Worm (Caenorhabditis elegans) whole organism, late embryonic: ENCODE data around the gene F43C11.3.

Experiments used
- C08G9.2 ChIP-seq: sonication (generic microtip); optimal IDR thresholded peaks from 2 replicates; lab custom pipeline; 2016; ENCODE audit warnings: mild to moderate bottlenecking, missing genetic modification characterization, moderate library complexity, missing compliant biosample characterization
- F13H6.1 ChIP-seq: sonication (generic microtip); optimal IDR thresholded peaks from 2 replicates; lab custom pipeline; 2016; ENCODE audit warnings: missing genetic modification characterization, missing compliant biosample characterization
- K09A11.1 ChIP-seq: sonication (generic microtip); optimal IDR thresholded peaks from 2 replicates; lab custom pipeline; 2017; ENCODE audit warnings: antibody characterized with exemption, mild to moderate bottlenecking, missing genetic modification characterization, missing compliant biosample characterization; ENCODE audit not compliant: insufficient read depth
- T23F11.4 ChIP-seq: fragments of 200-800 bp; sonication (Bioruptor generic); optimal IDR thresholded peaks from 2 replicates; lab custom pipeline; 2018; ENCODE audit warnings: mild to moderate bottlenecking, missing genetic modification characterization, missing compliant biosample characterization
- ceh-14 ChIP-seq: sonication (generic microtip); optimal IDR thresholded peaks from 2 replicates; lab custom pipeline; 2016; ENCODE audit warnings: missing genotype, missing genetic modification characterization, missing compliant biosample characterization
- ceh-18 ChIP-seq: sonication (generic microtip); optimal IDR thresholded peaks from 2 replicates; lab custom pipeline; 2016; ENCODE audit warnings: missing genetic modification characterization, missing compliant biosample characterization
- ceh-19 ChIP-seq: fragments of 200-800 bp; sonication (Bioruptor generic); optimal IDR thresholded peaks from 2 replicates; lab custom pipeline; 2018; ENCODE audit warnings: mild to moderate bottlenecking, missing genetic modification characterization, missing compliant biosample characterization
- ceh-2 ChIP-seq: sonication (generic microtip); optimal IDR thresholded peaks from 2 replicates; lab custom pipeline; 2016; ENCODE audit warnings: missing genotype, missing genetic modification characterization, missing compliant biosample characterization
- ceh-22 ChIP-seq: sonication (generic microtip); optimal IDR thresholded peaks from 2 replicates; lab custom pipeline; 2017; ENCODE audit warnings: missing biosample characterization, missing genetic modification characterization
- ceh-30 ChIP-seq: fragments of 150-350 bp; optimal IDR thresholded peaks from 2 replicates; lab custom pipeline; 2014; ENCODE audit warnings: missing biosample characterization, missing genetic modification characterization
- ceh-31 ChIP-seq: sonication (generic microtip); optimal IDR thresholded peaks from 2 replicates; lab custom pipeline; 2016; ENCODE audit warnings: missing genetic modification characterization, missing compliant biosample characterization
- ceh-34 ChIP-seq: sonication (generic microtip); optimal IDR thresholded peaks from 2 replicates; lab custom pipeline; 2016; ENCODE audit warnings: mild to moderate bottlenecking, missing genetic modification characterization, missing compliant biosample characterization
- ceh-45 ChIP-seq: fragments of 200-800 bp; sonication (Bioruptor generic); IDR thresholded peaks from 2 replicates; pipeline ENCODE4 v1.3.6; 2022; ENCODE audit warnings: missing genetic modification reagents, missing genetic modification characterization, missing compliant biosample characterization
- ceh-48 ChIP-seq: sonication (generic microtip); optimal IDR thresholded peaks from 2 replicates; lab custom pipeline; 2016; ENCODE audit warnings: missing genetic modification characterization, inconsistent platforms, missing compliant biosample characterization
- elt-2 ChIP-seq: sonication (generic microtip); optimal IDR thresholded peaks from 2 replicates; lab custom pipeline; 2016; ENCODE audit warnings: missing genetic modification reagents, missing genetic modification characterization, missing compliant biosample characterization
- elt-4 ChIP-seq: sonication (generic microtip); optimal IDR thresholded peaks from 2 replicates; lab custom pipeline; 2016; ENCODE audit warnings: missing genetic modification characterization, missing compliant biosample characterization
- eyg-1 ChIP-seq: sonication (generic microtip); optimal IDR thresholded peaks from 2 replicates; lab custom pipeline; 2016; ENCODE audit warnings: missing genotype, missing genetic modification characterization, missing compliant biosample characterization
- fax-1 ChIP-seq: sonication (generic microtip); optimal IDR thresholded peaks from 2 replicates; lab custom pipeline; 2016; ENCODE audit warnings: missing genotype, missing genetic modification characterization, missing compliant biosample characterization
- hlh-13 ChIP-seq: fragments of 200-800 bp; sonication (Bioruptor generic); optimal IDR thresholded peaks from 2 replicates; lab custom pipeline; 2018; ENCODE audit warnings: mild to moderate bottlenecking, missing genetic modification characterization, missing compliant biosample characterization
- hlh-6 ChIP-seq: sonication (generic microtip); optimal IDR thresholded peaks from 2 replicates; lab custom pipeline; 2016; ENCODE audit warnings: missing genotype, missing genetic modification characterization, missing compliant biosample characterization
- mec-3 ChIP-seq: sonication (generic microtip); optimal IDR thresholded peaks from 2 replicates; lab custom pipeline; 2016; ENCODE audit warnings: borderline replicate concordance, missing genetic modification characterization, missing compliant biosample characterization
- nfya-1 ChIP-seq: sonication (generic microtip); optimal IDR thresholded peaks from 2 replicates; lab custom pipeline; 2017; ENCODE audit warnings: missing genetic modification characterization, mild to moderate bottlenecking, missing compliant biosample characterization, antibody characterized with exemption, moderate library complexity
- nhr-232 ChIP-seq: sonication (generic microtip); optimal IDR thresholded peaks from 2 replicates; lab custom pipeline; 2016; ENCODE audit warnings: missing genetic modification characterization, missing compliant biosample characterization
- npax-4 ChIP-seq: sonication (generic microtip); optimal IDR thresholded peaks from 2 replicates; lab custom pipeline; 2016; ENCODE audit warnings: missing genetic modification characterization, missing compliant biosample characterization
- pat-9 ChIP-seq: fragments of 200-800 bp; sonication (Bioruptor generic); optimal IDR thresholded peaks from 2 replicates; lab custom pipeline; 2018; ENCODE audit warnings: mild to moderate bottlenecking, missing genetic modification characterization, moderate library complexity, missing compliant biosample characterization
- pha-2 ChIP-seq: sonication (generic microtip); optimal IDR thresholded peaks from 2 replicates; lab custom pipeline; 2017; ENCODE audit warnings: mild to moderate bottlenecking, missing genetic modification characterization, missing compliant biosample characterization
- pqm-1 ChIP-seq: sonication (generic microtip); optimal IDR thresholded peaks from 2 replicates; lab custom pipeline; 2016; ENCODE audit warnings: missing genetic modification characterization, missing compliant biosample characterization
- pros-1 ChIP-seq: fragments of 150-350 bp; optimal IDR thresholded peaks from 2 replicates; lab custom pipeline; 2014; ENCODE audit warnings: missing biosample characterization, missing genetic modification reagents, missing genetic modification characterization
- ref-2 ChIP-seq: sonication (generic microtip); optimal IDR thresholded peaks from 2 replicates; lab custom pipeline; 2016; ENCODE audit warnings: missing genetic modification characterization, missing compliant biosample characterization
- rnt-1 ChIP-seq: sonication (generic microtip); optimal IDR thresholded peaks from 2 replicates; lab custom pipeline; 2016; ENCODE audit warnings: missing genetic modification characterization, missing compliant biosample characterization
- sdc-2 ChIP-seq: sonication (generic microtip); optimal IDR thresholded peaks from 2 replicates; lab custom pipeline; 2016; ENCODE audit warnings: missing genotype, missing genetic modification characterization, missing compliant biosample characterization
- sox-4 ChIP-seq: sonication (generic microtip); optimal IDR thresholded peaks from 2 replicates; lab custom pipeline; 2017; ENCODE audit warnings: mild to moderate bottlenecking, missing genetic modification characterization, inconsistent platforms, missing compliant biosample characterization
- syd-9 ChIP-seq: sonication (generic microtip); optimal IDR thresholded peaks from 2 replicates; lab custom pipeline; 2016; ENCODE audit warnings: mild to moderate bottlenecking, missing genetic modification characterization, moderate library complexity, missing compliant biosample characterization
- tbx-2 ChIP-seq: sonication (generic microtip); optimal IDR thresholded peaks from 2 replicates; lab custom pipeline; 2016; ENCODE audit warnings: missing genetic modification characterization, missing compliant biosample characterization
- unc-42 ChIP-seq: sonication (generic microtip); optimal IDR thresholded peaks from 2 replicates; lab custom pipeline; 2016; ENCODE audit warnings: missing genotype, missing genetic modification characterization, missing compliant biosample characterization
- zip-5 ChIP-seq: sonication (generic microtip); optimal IDR thresholded peaks from 2 replicates; lab custom pipeline; 2016; ENCODE audit warnings: missing genetic modification characterization, missing compliant biosample characterization

The F43C11.3 gene

ce11 chrII:2324956-2325355 is 28.2 kb upstream of the F43C11.3 start, which contains the start of gene ZK1240.11:
Gene ZK1240.11, plus strand, starts transcription at chrII:2325256.
- no peak for TF ChIP-seq pha-2 (tag; lab: Kevin White, UChicago)
- TF ChIP-seq ceh-22: no peak
- TF ChIP-seq ceh-19: no peak
- TF ChIP-seq zip-5 (tag; lab: Kevin White, UChicago): no peak
- no peak for TF ChIP-seq syd-9 (tag; lab: Kevin White, UChicago)

ce11 chrII:2328963-2329442 is 24.1 kb upstream of the F43C11.3 start, which contains the start of the genes ZK1240.8 and ZK1240.1:
Gene ZK1240.8, minus strand, starts transcription at chrII:2329063.
Gene ZK1240.1, plus strand, starts transcription at chrII:2329392.
- TF ChIP-seq hlh-13: no peak
- no peak for TF ChIP-seq unc-42 (tag; lab: Kevin White, UChicago)
- no peak for TF ChIP-seq ceh-48 (tag; lab: Kevin White, UChicago)
- TF ChIP-seq ceh-31 (tag; lab: Kevin White, UChicago): no peak
- no peak for TF ChIP-seq ceh-34 (tag; lab: Kevin White, UChicago)
- TF ChIP-seq rnt-1 (tag; lab: Kevin White, UChicago): no peak
- TF ChIP-seq npax-4 (tag; lab: Kevin White, UChicago): no peak
- TF ChIP-seq ref-2: no peak
- TF ChIP-seq nhr-232: no peak
- no peak for TF ChIP-seq fax-1 (tag; lab: Kevin White, UChicago)
- TF ChIP-seq sdc-2 (tag; lab: Kevin White, UChicago): no peak
- TF ChIP-seq pat-9: no peak
- TF ChIP-seq elt-4: no peak
- TF ChIP-seq ceh-22: no peak
- TF ChIP-seq pha-2 (tag; lab: Kevin White, UChicago): no peak
- TF ChIP-seq ceh-2: no peak
- TF ChIP-seq T23F11.4: no peak
- no peak for TF ChIP-seq C08G9.2
- TF ChIP-seq elt-2 (tag; lab: Kevin White, UChicago): no peak
- no peak for TF ChIP-seq tbx-2 (tag; lab: Kevin White, UChicago)

- no peak for TF ChIP-seq ceh-2
- TF ChIP-seq F13H6.1 (tag; lab: Kevin White, UChicago): no peak
- no peak for TF ChIP-seq nfya-1 (tag; lab: Kevin White, UChicago)
- no peak for TF ChIP-seq syd-9 (tag; lab: Kevin White, UChicago)
- TF ChIP-seq hlh-6 (tag; lab: Kevin White, UChicago): no peak
- no peak for TF ChIP-seq ceh-45 (GFP tag; lab: Robert Waterston, UW)
- TF ChIP-seq pqm-1 (tag; lab: Kevin White, UChicago): no peak
- TF ChIP-seq sdc-2 (tag; lab: Kevin White, UChicago): no peak
- TF ChIP-seq ceh-14 (tag; lab: Kevin White, UChicago): no peak
- no peak for TF ChIP-seq ceh-31 (tag; lab: Kevin White, UChicago)
- no peak for TF ChIP-seq ceh-30 (tag; lab: Kevin White, UChicago)
- no peak for TF ChIP-seq K09A11.1 (tag; lab: Kevin White, UChicago)
- no peak for TF ChIP-seq mec-3 (tag; lab: Kevin White, UChicago)
- TF ChIP-seq pros-1 (tag; lab: Kevin White, UChicago): no peak
- TF ChIP-seq tbx-2 (tag; lab: Kevin White, UChicago): no peak
- TF ChIP-seq eyg-1 (tag; lab: Kevin White, UChicago): no peak
- no peak for TF ChIP-seq sox-4 (tag; lab: Kevin White, UChicago)
Observed at ce11 chrII:2330462-2330861, 22.6 kb upstream of the F43C11.3 start.

ce11 chrII:2332220-2332619 is 20.9 kb upstream of the F43C11.3 start, which contains the start of gene F43C11.8:
Gene F43C11.8, plus strand, starts transcription at chrII:2332520.
- TF ChIP-seq K09A11.1 (tag; lab: Kevin White, UChicago): no peak
- TF ChIP-seq ceh-18: no peak
